Worm (Caenorhabditis elegans) whole organism, L4/young adult: Measurements from ENCODE around the gene Y57A10A.29.

Experiments
- W03F9.2 ChIP-seq: fragments of 150-350 bp; optimal IDR thresholded peaks from 2 replicates; lab custom pipeline; 2014; ENCODE audit warnings: missing biosample characterization, missing genetic modification characterization
- dao-5 ChIP-seq: sonication (generic microtip); optimal IDR thresholded peaks from 2 replicates; lab custom pipeline; 2016; ENCODE audit warnings: missing genotype, missing genetic modification characterization, moderate library complexity, missing compliant biosample characterization
- him-1 ChIP-seq: sonication (generic microtip); optimal IDR thresholded peaks from 2 replicates; lab custom pipeline; 2016; ENCODE audit warnings: missing genotype, missing genetic modification reagents, missing genetic modification characterization, missing compliant biosample characterization

ce11 chrII:12309614-12310013, 30.3 kb downstream of the Y57A10A.29 start, which contains the start of gene C50E10.2:
- TF ChIP-seq W03F9.2 (tag; lab: Kevin White, UChicago) (no peak), him-1 (tag; lab: Kevin White, UChicago) (no peak), dao-5 (tag; lab: Kevin White, UChicago) (no peak)
